Fruit fly (Drosophila melanogaster) whole organism, embryonic: ENCODE measurements around the gene Pde9.

Experiments used
- Awh ChIP-seq: fragments of 200-800 bp; sonication (Bioruptor generic); IDR thresholded peaks from 2 replicates; pipeline ENCODE4, ENCODE4 v1.3.6; 2022; ENCODE audit warnings: missing biosample characterization, missing genetic modification characterization
- B-H2 ChIP-seq: fragments of 200-800 bp; sonication (Bioruptor generic); optimal IDR thresholded peaks from 2 replicates; lab custom pipeline; 2018; ENCODE audit warnings: missing biosample characterization, mild to moderate bottlenecking, missing genetic modification characterization
- CG10431 ChIP-seq: fragments of 200-800 bp; sonication (Bioruptor generic); optimal IDR thresholded peaks from 3 replicates; lab custom pipeline; 2018; ENCODE audit warnings: missing biosample characterization, mild to moderate bottlenecking, missing genetic modification characterization
- CG10959 ChIP-seq: fragments of 200-800 bp; sonication (Bioruptor generic); IDR thresholded peaks from 2 replicates; pipeline ENCODE4 v1.3.6; 2022; ENCODE audit warnings: missing biosample characterization, missing genetic modification characterization
- CG12299 ChIP-seq: fragments of 200-800 bp; sonication (Bioruptor generic); optimal IDR thresholded peaks from 2 replicates; lab custom pipeline; 2018; ENCODE audit warnings: missing biosample characterization, mild to moderate bottlenecking, missing genetic modification characterization
- CG12659 ChIP-seq: fragments of 200-800 bp; sonication (Bioruptor generic); optimal IDR thresholded peaks from 3 replicates; lab custom pipeline; 2017; ENCODE audit warnings: mild to moderate bottlenecking, missing biosample characterization, missing genetic modification reagents, missing genetic modification characterization
- CG12744 ChIP-seq: fragments of 200-800 bp; sonication (Bioruptor generic); optimal IDR thresholded peaks from 2 replicates; lab custom pipeline; 2016; ENCODE audit warnings: missing biosample characterization, missing genetic modification characterization
- CG12769 ChIP-seq: fragments of 200-800 bp; sonication (Bioruptor generic); optimal IDR thresholded peaks from 2 replicates; lab custom pipeline; 2019; ENCODE audit warnings: missing biosample characterization, mild to moderate bottlenecking, missing genetic modification characterization, moderate library complexity
- CG13123 ChIP-seq: fragments of 200-800 bp; sonication (Bioruptor generic); optimal IDR thresholded peaks from 2 replicates; lab custom pipeline; 2016; ENCODE audit warnings: missing biosample characterization, missing genetic modification characterization
- CG13296 ChIP-seq: fragments of 200-800 bp; sonication (Bioruptor generic); optimal IDR thresholded peaks from 3 replicates; lab custom pipeline; 2018; ENCODE audit warnings: missing biosample characterization, mild to moderate bottlenecking, missing genetic modification characterization
- CG14965 ChIP-seq: fragments of 200-800 bp; sonication (Bioruptor generic); optimal IDR thresholded peaks from 2 replicates; lab custom pipeline; 2016; ENCODE audit warnings: missing biosample characterization, missing genetic modification characterization, borderline replicate concordance
- CG15073 ChIP-seq: fragments of 200-800 bp; sonication (Bioruptor generic); optimal IDR thresholded peaks from 2 replicates; lab custom pipeline; 2016; ENCODE audit warnings: missing biosample characterization, missing genetic modification characterization
- CG1602 ChIP-seq: fragments of 200-800 bp; sonication (Bioruptor generic); optimal IDR thresholded peaks from 3 replicates; lab custom pipeline; 2016; ENCODE audit warnings: missing biosample characterization, missing genetic modification characterization
- CG1647 ChIP-seq: fragments of 200-800 bp; sonication (Bioruptor generic); optimal IDR thresholded peaks from 3 replicates; lab custom pipeline; 2016; ENCODE audit warnings: missing biosample characterization, missing genetic modification characterization
- CG16813 ChIP-seq: fragments of 200-800 bp; sonication (Bioruptor generic); IDR thresholded peaks from 3 replicates; pipeline ENCODE4 v1.3.6; 2022; ENCODE audit warnings: missing biosample characterization, missing genetic modification characterization; ENCODE audit not compliant: partially characterized antibody
- CG18764 ChIP-seq: fragments of 200-800 bp; sonication (Bioruptor generic); optimal IDR thresholded peaks from 3 replicates; lab custom pipeline; 2016; ENCODE audit warnings: missing biosample characterization, missing genetic modification characterization
- CG3065 ChIP-seq: fragments of 200-800 bp; sonication (Bioruptor generic); optimal IDR thresholded peaks from 2 replicates; lab custom pipeline; 2016; ENCODE audit warnings: missing biosample characterization, missing genetic modification characterization
- CG4820 ChIP-seq: fragments of 200-800 bp; sonication (Bioruptor generic); optimal IDR thresholded peaks from 3 replicates; lab custom pipeline; 2016; ENCODE audit warnings: missing biosample characterization, missing genetic modification characterization
- CG6272 ChIP-seq: fragments of 200-800 bp; sonication (Bioruptor generic); IDR thresholded peaks from 2 replicates; pipeline ENCODE4 v1.3.6; 2022; ENCODE audit warnings: missing biosample characterization, missing genetic modification characterization
- CG6689 ChIP-seq: fragments of 200-800 bp; sonication (Bioruptor generic); IDR thresholded peaks from 2 replicates; pipeline ENCODE4 v1.3.6; 2022; ENCODE audit warnings: missing biosample characterization, missing genetic modification characterization
- CG7357 ChIP-seq: fragments of 200-800 bp; sonication (Bioruptor generic); IDR thresholded peaks from 3 replicates; pipeline ENCODE4 v1.3.6; 2022; ENCODE audit warnings: missing biosample characterization, missing genetic modification characterization
- CG8089 ChIP-seq: fragments of 200-800 bp; sonication (Bioruptor generic); optimal IDR thresholded peaks from 3 replicates; lab custom pipeline; 2016; ENCODE audit warnings: missing biosample characterization, missing genetic modification characterization
- CG9876 ChIP-seq: fragments of 200-800 bp; sonication (Bioruptor generic); optimal IDR thresholded peaks from 2 replicates; lab custom pipeline; 2016; ENCODE audit warnings: missing biosample characterization, missing genetic modification characterization
- CHES-1-like ChIP-seq: fragments of 200-800 bp; sonication (Bioruptor generic); optimal IDR thresholded peaks from 2 replicates; lab custom pipeline; 2016; ENCODE audit warnings: missing biosample characterization, missing genetic modification characterization
- CoRest ChIP-seq: fragments of 200-800 bp; sonication (Bioruptor generic); optimal IDR thresholded peaks from 3 replicates; lab custom pipeline; 2018; ENCODE audit warnings: missing biosample characterization, mild to moderate bottlenecking, missing genetic modification characterization, moderate library complexity
- Dip3 ChIP-seq: fragments of 200-800 bp; sonication (Bioruptor generic); optimal IDR thresholded peaks from 3 replicates; lab custom pipeline; 2016; ENCODE audit warnings: missing biosample characterization, missing genetic modification characterization
- Doc3 ChIP-seq: fragments of 200-800 bp; sonication (Bioruptor generic); IDR thresholded peaks from 3 replicates; pipeline ENCODE4 v1.3.6; 2022; ENCODE audit warnings: missing biosample characterization, missing genetic modification characterization; ENCODE audit not compliant: partially characterized antibody
- Hr3 ChIP-seq: fragments of 200-800 bp; sonication (Bioruptor generic); optimal IDR thresholded peaks from 3 replicates; lab custom pipeline; 2016; ENCODE audit warnings: missing biosample characterization, missing genetic modification characterization
- Nf-YA ChIP-seq: fragments of 200-800 bp; sonication (Bioruptor generic); IDR thresholded peaks from 2 replicates; pipeline ENCODE4 v1.3.6; 2022; ENCODE audit warnings: missing biosample characterization, missing genetic modification characterization
- Ravus ChIP-seq: fragments of 200-800 bp; sonication (Bioruptor generic); IDR thresholded peaks from 2 replicates; pipeline ENCODE4 v1.3.6; 2022; ENCODE audit warnings: missing biosample characterization, missing genetic modification characterization
- abd-A ChIP-seq: fragments of 200-800 bp; sonication (Bioruptor generic); optimal IDR thresholded peaks from 3 replicates; lab custom pipeline; 2019; ENCODE audit warnings: missing biosample characterization, mild to moderate bottlenecking, missing genetic modification characterization, moderate library complexity
- aop ChIP-seq: fragments of 200-800 bp; sonication (Bioruptor generic); IDR thresholded peaks from 2 replicates; pipeline ENCODE4 v1.3.6; 2022; ENCODE audit warnings: missing biosample characterization, missing genetic modification characterization
- ato ChIP-seq: fragments of 200-800 bp; sonication (Bioruptor generic); IDR thresholded peaks from 2 replicates; pipeline ENCODE4 v1.3.6; 2022; ENCODE audit warnings: missing biosample characterization, missing genetic modification characterization; ENCODE audit not compliant: partially characterized antibody
- croc ChIP-seq: fragments of 200-800 bp; sonication (Bioruptor generic); conservative IDR thresholded peaks from 3 replicates; pipeline ENCODE4 v1.3.6; 2022; ENCODE audit warnings: missing biosample characterization, missing genetic modification characterization
- dmrt99B ChIP-seq: fragments of 200-800 bp; sonication (Bioruptor generic); optimal IDR thresholded peaks from 2 replicates; lab custom pipeline; 2018; ENCODE audit warnings: missing biosample characterization, mild to moderate bottlenecking, missing genetic modification characterization, moderate library complexity
- esg ChIP-seq: fragments of 200-800 bp; sonication (Bioruptor generic); conservative IDR thresholded peaks from 2 replicates; pipeline ENCODE4 v1.3.6; 2022; ENCODE audit warnings: missing biosample characterization, missing genetic modification characterization
- exex ChIP-seq: fragments of 200-800 bp; sonication (Bioruptor generic); optimal IDR thresholded peaks from 4 replicates; lab custom pipeline; 2018; ENCODE audit warnings: missing biosample characterization, mild to moderate bottlenecking, missing genetic modification characterization, moderate library complexity
- eyg ChIP-seq: fragments of 200-800 bp; sonication (Bioruptor generic); optimal IDR thresholded peaks from 3 replicates; lab custom pipeline; 2016; ENCODE audit warnings: missing biosample characterization, missing genetic modification characterization
- fu2 ChIP-seq: fragments of 200-800 bp; sonication (Bioruptor generic); optimal IDR thresholded peaks from 2 replicates; lab custom pipeline; 2016; ENCODE audit warnings: missing biosample characterization, missing genetic modification characterization
- ham ChIP-seq: fragments of 200-800 bp; sonication (Bioruptor generic); IDR thresholded peaks from 2 replicates; pipeline ENCODE4 v1.3.6; 2022; ENCODE audit warnings: missing biosample characterization, missing genetic modification characterization
- hkb ChIP-seq, 2 experiments: fragments of 200-800 bp in 1 of 2; fragments of >200 bp in 1 of 2; sonication (Bioruptor generic) in 1 of 2; IDR thresholded peaks in 1 of 2; optimal IDR thresholded peaks in 1 of 2; 2 replicates each; pipeline versions ENCODE4 v1.3.6 to Lab custom; 2017 to 2022; ENCODE audit warnings: missing biosample characterization in 1 of 2, missing genetic modification characterization in 1 of 2
- jigr1 ChIP-seq: fragments of 200-800 bp; sonication (Bioruptor generic); IDR thresholded peaks from 3 replicates; pipeline ENCODE4 v1.3.6; 2022; ENCODE audit warnings: missing biosample characterization, missing genetic modification characterization
- jing ChIP-seq: fragments of 200-800 bp; sonication (Bioruptor generic); optimal IDR thresholded peaks from 2 replicates; lab custom pipeline; 2018; ENCODE audit warnings: missing biosample characterization, mild to moderate bottlenecking, missing genetic modification characterization
- knrl ChIP-seq: fragments of 200-800 bp; sonication (Bioruptor generic); IDR thresholded peaks from 3 replicates; pipeline ENCODE4 v1.3.6; 2022; ENCODE audit warnings: missing biosample characterization, missing genetic modification characterization; ENCODE audit not compliant: partially characterized antibody
- nau ChIP-seq: fragments of 200-800 bp; sonication (Bioruptor generic); optimal IDR thresholded peaks from 3 replicates; lab custom pipeline; 2017; ENCODE audit warnings: missing biosample characterization, mild to moderate bottlenecking, missing genetic modification characterization, missing genetic modification reagents
- nerfin-1 ChIP-seq: fragments of 200-800 bp; sonication (Bioruptor generic); optimal IDR thresholded peaks from 3 replicates; lab custom pipeline; 2019; ENCODE audit warnings: missing biosample characterization, mild to moderate bottlenecking, missing genetic modification characterization, moderate library complexity
- rib ChIP-seq: fragments of 200-800 bp; sonication (Bioruptor generic); IDR thresholded peaks from 2 replicates; pipeline ENCODE4 v1.3.6; 2022; ENCODE audit warnings: missing biosample characterization, missing genetic modification characterization
- sens ChIP-seq: fragments of 200-800 bp; sonication (Bioruptor generic); peaks from one replicate; lab custom pipeline; 2016; ENCODE audit warnings: missing biosample characterization, missing genetic modification characterization
- shn ChIP-seq: fragments of 200-800 bp; sonication (Bioruptor generic); optimal IDR thresholded peaks from 3 replicates; lab custom pipeline; 2016; ENCODE audit warnings: missing biosample characterization, missing genetic modification characterization
- sug ChIP-seq: fragments of 200-800 bp; optimal IDR thresholded peaks from 2 replicates; lab custom pipeline; 2019; ENCODE audit warnings: missing biosample characterization, mild to moderate bottlenecking, missing genetic modification characterization, moderate library complexity
- tup ChIP-seq: fragments of 200-800 bp; sonication (Bioruptor generic); optimal IDR thresholded peaks from 2 replicates; lab custom pipeline; 2016; ENCODE audit warnings: missing biosample characterization, mild to moderate bottlenecking, missing genetic modification characterization, moderate library complexity

Gene Pde9

dm6 chrX:12754348-12754733 is 142.8 kb downstream of the Pde9 start (continued):
- TF ChIP-seq hkb (optimal IDR thresholded peaks at IDR 0.05; lab: Kevin White, UChicago) (no peak), hkb (GFP tag; IDR thresholded peaks at IDR 0.05; lab: Robert Waterston, UW) (peak; percentile 95), esg (GFP tag; lab: Robert Waterston, UW) (peak; percentile 93), croc (peak; percentile 88), sug (tag; lab: Kevin White, UChicago) (peak; percentile 56), tup (GFP tag; lab: Kevin White, UChicago) (peak; percentile 73), CG10959 (GFP tag; lab: Robert Waterston, UW) (peak; percentile 75), CG7357 (GFP tag; lab: Robert Waterston, UW) (peak; percentile 86), Nf-YA (GFP tag; lab: Robert Waterston, UW) (peak; percentile 92), aop (GFP tag; lab: Robert Waterston, UW) (peak; percentile 67; the same call in 1 of the 2 replicates), dmrt99B (tag; lab: Kevin White, UChicago) (peak; percentile 90), CG8089 (GFP tag; lab: Kevin White, UChicago) (peak; percentile 61), CG3065 (peak; percentile 57), ato (GFP tag; lab: Robert Waterston, UW) (no peak), fu2 (GFP tag; lab: Kevin White, UChicago) (peak; percentile 82), B-H2 (GFP tag; lab: Kevin White, UChicago) (no peak), CG13123 (GFP tag; lab: Kevin White, UChicago) (peak; percentile 73), Awh (GFP tag; lab: Robert Waterston, UW) (peak; percentile 89), CG14965 (peak; percentile 6), CG6689 (GFP tag; lab: Robert Waterston, UW) (peak; percentile 96), shn (peak; percentile 77), CG18764 (peak; percentile 71), CoRest (tag; lab: Kevin White, UChicago) (peak; percentile 91), CG16813 (GFP tag; lab: Robert Waterston, UW) (no peak), jing (GFP tag; lab: Kevin White, UChicago) (peak; percentile 82), sens (GFP tag; lab: Kevin White, UChicago) (peak; percentile 93), Hr3 (peak; percentile 88), nau (peak; percentile 59), exex (peak; percentile 29), CG4820 (peak; percentile 89), rib (peak; percentile 96), CG9876 (GFP tag; lab: Kevin White, UChicago) (peak; percentile 29), Ravus (GFP tag; lab: Robert Waterston, UW) (peak; percentile 89), eyg (GFP tag; lab: Kevin White, UChicago) (peak; percentile 3), CG1647 (GFP tag; lab: Kevin White, UChicago) (peak; percentile 73), jigr1 (GFP tag; lab: Robert Waterston, UW) (peak; percentile 87; the same call in 2 of the 3 replicates), CG6272 (GFP tag; lab: Robert Waterston, UW) (peak; percentile 93), ham (GFP tag; lab: Robert Waterston, UW) (peak; percentile 86), nerfin-1 (peak; percentile 63), CG13296 (peak; percentile 86), CG1602 (peak; percentile 90), CG12659 (GFP tag; lab: Kevin White, UChicago) (peak; percentile 95), abd-A (tag; lab: Kevin White, UChicago) (no peak), Dip3 (GFP tag; lab: Kevin White, UChicago) (peak; percentile 95), CHES-1-like (GFP tag; lab: Kevin White, UChicago) (peak; percentile 81), CG12299 (tag; lab: Kevin White, UChicago) (peak; percentile 82), Doc3 (GFP tag; lab: Robert Waterston, UW) (no peak), CG10431 (no peak), CG12769 (tag; lab: Kevin White, UChicago) (peak; percentile 91), knrl (GFP tag; lab: Robert Waterston, UW) (no peak), CG15073 (GFP tag; lab: Kevin White, UChicago) (peak; percentile 25), CG12744 (GFP tag; lab: Kevin White, UChicago) (peak; percentile 82)
